Worm (Caenorhabditis elegans) whole organism, early embryonic: ENCODE results near the gene hda-6.

Experiments
- B0310.2 ChIP-seq: sonication (generic microtip); optimal IDR thresholded peaks from 2 replicates; lab custom pipeline; 2016; ENCODE audit warnings: mild to moderate bottlenecking, missing genetic modification characterization, missing compliant biosample characterization
- F13C5.2 ChIP-seq: sonication (generic microtip); optimal IDR thresholded peaks from 2 replicates; lab custom pipeline; 2017; ENCODE audit warnings: mild to moderate bottlenecking, missing genetic modification characterization, inconsistent platforms, missing compliant biosample characterization
- aly-1 ChIP-seq: sonication (generic microtip); optimal IDR thresholded peaks from 2 replicates; lab custom pipeline; 2016; ENCODE audit warnings: missing genetic modification characterization, missing compliant biosample characterization
- ama-1 ChIP-seq: fragments of 150-350 bp; optimal IDR thresholded peaks from 2 replicates; lab custom pipeline; 2014
- ceh-13 ChIP-seq: fragments of 200-800 bp; sonication (Bioruptor generic); optimal IDR thresholded peaks from 2 replicates; lab custom pipeline; 2018; ENCODE audit warnings: mild to moderate bottlenecking, missing genetic modification characterization, missing compliant biosample characterization
- ceh-36 ChIP-seq: sonication (generic microtip); optimal IDR thresholded peaks from 2 replicates; lab custom pipeline; 2016; ENCODE audit warnings: missing genetic modification characterization, inconsistent platforms, missing compliant biosample characterization
- ets-7 ChIP-seq: sonication (generic microtip); optimal IDR thresholded peaks from 2 replicates; lab custom pipeline; 2016; ENCODE audit warnings: missing genotype, missing genetic modification characterization, missing compliant biosample characterization
- flt-1 ChIP-seq: fragments of 200-800 bp; sonication (Bioruptor generic); IDR thresholded peaks from 2 replicates; pipeline ENCODE4 v1.3.6; 2022; ENCODE audit warnings: missing genetic modification characterization, missing compliant biosample characterization
- hmbx-1 ChIP-seq: sonication (generic microtip); optimal IDR thresholded peaks from 2 replicates; lab custom pipeline; 2016; ENCODE audit warnings: mild to moderate bottlenecking, missing genetic modification characterization, missing compliant biosample characterization
- hmg-4 ChIP-seq: fragments of 200-800 bp; sonication (Bioruptor generic); optimal IDR thresholded peaks from 2 replicates; lab custom pipeline; 2018; ENCODE audit warnings: mild to moderate bottlenecking, missing genetic modification characterization, missing compliant biosample characterization
- hnd-1 ChIP-seq: sonication (generic microtip); optimal IDR thresholded peaks from 2 replicates; lab custom pipeline; 2016; ENCODE audit warnings: missing genetic modification characterization, missing compliant biosample characterization
- pes-1 ChIP-seq: fragments of 200-800 bp; sonication (Bioruptor generic); IDR thresholded peaks from 2 replicates; pipeline ENCODE4 v1.3.6; 2022; ENCODE audit warnings: missing genetic modification reagents, missing genetic modification characterization, missing compliant biosample characterization
- scrt-1 ChIP-seq: fragments of 200-800 bp; sonication (Bioruptor generic); IDR thresholded peaks from 2 replicates; pipeline ENCODE4 v1.3.6; 2022; ENCODE audit warnings: missing genetic modification characterization, missing compliant biosample characterization
- sea-1 ChIP-seq: fragments of 200-800 bp; sonication (Bioruptor generic); conservative IDR thresholded peaks from 2 replicates; pipeline ENCODE4 v1.3.6; 2022; ENCODE audit warnings: missing genetic modification characterization, missing compliant biosample characterization
- tbx-11 ChIP-seq: fragments of 200-800 bp; sonication (Bioruptor generic); IDR thresholded peaks from 2 replicates; pipeline ENCODE4 v1.3.6; 2022; ENCODE audit warnings: missing genetic modification characterization, missing compliant biosample characterization
- tbx-37 ChIP-seq: fragments of 200-800 bp; sonication (Bioruptor generic); conservative IDR thresholded peaks from 2 replicates; pipeline ENCODE4 v1.3.6; 2022; ENCODE audit warnings: missing genetic modification reagents, missing genetic modification characterization, missing compliant biosample characterization
- tra-4 ChIP-seq: sonication (generic microtip); optimal IDR thresholded peaks from 2 replicates; lab custom pipeline; 2017; ENCODE audit warnings: missing genetic modification characterization, missing compliant biosample characterization

Gene hda-6

ce11 chrIV:5397539-5397938 is 33.4 kb upstream of the hda-6 start, which contains the start of gene ZK616.2:
Gene ZK616.2 (plus strand): TSS chrIV:5397839.
- no peak for TF ChIP-seq ama-1 (lab: Kevin White, UChicago)
- TF ChIP-seq tra-4 (tag; lab: Kevin White, UChicago), result no peak
- no peak for TF ChIP-seq tbx-11 (GFP tag; lab: Robert Waterston, UW)
- TF ChIP-seq ceh-13 (GFP tag; lab: Kevin White, UChicago), result no peak
- TF ChIP-seq F13C5.2 (tag; lab: Kevin White, UChicago), result no peak

DNA sequence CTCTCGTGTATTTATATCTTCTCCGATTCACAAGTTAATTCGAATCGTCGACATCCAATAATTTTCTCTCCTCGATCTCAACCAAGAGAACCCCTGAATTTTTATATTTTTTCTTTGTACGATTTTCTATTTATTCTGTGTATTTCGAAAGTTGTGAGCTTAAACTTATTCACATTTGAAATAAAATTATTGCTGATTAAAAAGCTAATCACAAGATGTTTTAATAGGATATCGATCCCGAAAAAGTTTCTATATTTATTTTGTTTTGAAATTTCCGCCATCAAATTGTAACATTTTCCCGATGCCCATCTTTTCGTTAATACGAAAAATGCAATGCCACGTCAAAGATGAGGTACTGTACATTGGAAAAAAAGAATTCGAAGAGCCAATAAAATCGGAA is 32.7 kb upstream of the hda-6 start, which contains the start of gene ZK616.3:
TSS of gene ZK616.3 (plus strand) at position 301 of the 400 bp plus-strand sequence.
- TF ChIP-seq tbx-37 (GFP tag; lab: Robert Waterston, UW) (no peak), ets-7 (tag; lab: Kevin White, UChicago) (no peak), scrt-1 (no peak), hnd-1 (tag; lab: Kevin White, UChicago) (no peak), hmbx-1 (no peak), ama-1 (lab: Kevin White, UChicago) (no peak), hmg-4 (GFP tag; lab: Kevin White, UChicago) (no peak), aly-1 (tag; lab: Kevin White, UChicago) (no peak), sea-1 (GFP tag; lab: Robert Waterston, UW) (no peak), B0310.2 (tag; lab: Kevin White, UChicago) (no peak)

- no peak for TF ChIP-seq tra-4 (tag; lab: Kevin White, UChicago)
- peak; percentile 20 for TF ChIP-seq F13C5.2 (tag; lab: Kevin White, UChicago)
- no peak for TF ChIP-seq sea-1 (GFP tag; lab: Robert Waterston, UW)
Measured at ce11 chrIV:5394687-5395086, 30.6 kb upstream of the hda-6 start, which contains the start of the genes perm-3 and swsn-6. Gene perm-3 (minus strand): TSS chrIV:5394804. Gene swsn-6 (plus strand): TSS chrIV:5395033.

- TF ChIP-seq F13C5.2 (tag; lab: Kevin White, UChicago) (no peak), tra-4 (tag; lab: Kevin White, UChicago) (no peak), hmbx-1 (no peak), flt-1 (GFP tag; lab: Robert Waterston, UW) (no peak), ama-1 (lab: Kevin White, UChicago) (no peak), ets-7 (tag; lab: Kevin White, UChicago) (no peak), B0310.2 (tag; lab: Kevin White, UChicago) (no peak), aly-1 (tag; lab: Kevin White, UChicago) (no peak), tbx-11 (GFP tag; lab: Robert Waterston, UW) (no peak), scrt-1 (no peak), ceh-13 (GFP tag; lab: Kevin White, UChicago) (no peak), pes-1 (GFP tag; lab: Robert Waterston, UW) (no peak), ceh-36 (tag; lab: Kevin White, UChicago) (no peak), sea-1 (GFP tag; lab: Robert Waterston, UW) (no peak)
Measured at ce11 chrIV:5393566-5393965, 29.5 kb upstream of the hda-6 start.

DNA sequence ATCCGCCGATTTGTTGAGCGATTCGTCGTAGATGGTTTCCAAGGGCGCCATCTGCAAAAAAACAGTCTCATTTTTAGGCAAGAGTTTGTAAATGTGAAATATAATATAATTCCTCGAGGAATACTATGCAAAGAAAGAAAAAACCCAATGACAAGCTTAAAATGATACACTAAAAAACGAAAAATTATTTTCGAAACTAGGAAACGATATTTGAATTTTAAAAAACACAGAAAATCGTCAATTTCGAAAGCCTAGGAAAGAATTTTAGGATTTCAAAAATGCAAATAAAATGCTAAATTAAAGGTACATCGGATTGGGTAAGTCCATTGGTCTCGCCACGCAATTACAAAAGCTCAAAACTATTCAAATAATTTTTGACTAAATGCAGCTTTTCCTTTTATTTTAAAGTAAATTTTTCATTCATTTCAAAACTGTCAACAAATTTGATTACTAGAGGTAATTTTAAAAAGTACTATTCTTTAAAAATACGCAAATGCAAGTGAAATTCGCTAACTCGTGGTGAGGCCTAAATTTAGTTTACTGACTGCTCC is 27.5 kb upstream of the hda-6 start, which contains the start of the genes htp-1 and ZK616.5:
TSS of gene htp-1 (minus strand) at position 51 of the 551 bp plus-strand sequence.
TSS of gene ZK616.5 (plus strand) at position 423 of the 551 bp plus-strand sequence.
- TF ChIP-seq ceh-36 (tag; lab: Kevin White, UChicago) (no peak), hmbx-1 (no peak)

ce11 chrIV:5389951-5390350 is 25.8 kb upstream of the hda-6 start:
- TF ChIP-seq aly-1 (tag; lab: Kevin White, UChicago) (no peak), ceh-13 (GFP tag; lab: Kevin White, UChicago) (no peak), ets-7 (tag; lab: Kevin White, UChicago) (no peak), flt-1 (GFP tag; lab: Robert Waterston, UW) (no peak), sea-1 (GFP tag; lab: Robert Waterston, UW) (no peak), tra-4 (tag; lab: Kevin White, UChicago) (no peak), ceh-36 (tag; lab: Kevin White, UChicago) (no peak), F13C5.2 (tag; lab: Kevin White, UChicago) (no peak), hnd-1 (tag; lab: Kevin White, UChicago) (no peak), hmg-4 (GFP tag; lab: Kevin White, UChicago) (no peak), hmbx-1 (no peak)

DNA sequence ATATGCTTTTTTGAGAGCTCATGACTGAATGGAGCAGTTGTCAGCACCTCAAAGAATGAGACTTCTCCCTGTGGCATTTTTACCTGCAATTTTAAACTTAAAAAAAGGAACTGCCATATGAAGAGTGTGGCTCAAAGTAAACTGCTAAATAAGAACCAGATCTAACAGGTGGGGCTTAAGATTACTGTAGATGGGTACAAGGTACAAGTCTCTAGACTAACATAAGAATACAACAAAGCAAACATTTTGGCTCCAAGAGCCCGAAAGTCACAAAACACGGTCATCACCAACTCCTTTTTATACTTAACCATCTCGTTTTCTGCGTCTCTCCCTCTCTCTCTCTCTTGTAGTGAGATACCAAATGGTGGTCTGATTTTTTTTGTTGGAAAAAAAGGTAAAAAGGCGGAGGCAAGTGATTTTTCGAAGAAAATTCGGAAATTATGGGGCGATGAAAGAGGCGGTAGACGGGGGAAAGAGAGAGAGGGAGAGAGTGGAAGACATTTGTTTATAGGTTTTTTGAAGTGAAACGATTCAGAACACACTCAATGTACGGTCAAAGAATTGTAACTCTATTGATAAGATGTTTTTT is 24.5 kb upstream of the hda-6 start, which contains the start of gene elo-6:
TSS of gene elo-6 (minus strand) at position 83 of the 589 bp plus-strand sequence.
- TF ChIP-seq hmg-4 (GFP tag; lab: Kevin White, UChicago) (no peak), hmbx-1 (no peak), scrt-1 (no peak), hnd-1 (tag; lab: Kevin White, UChicago) (no peak), ceh-36 (tag; lab: Kevin White, UChicago) (no peak), tra-4 (tag; lab: Kevin White, UChicago) (no peak), aly-1 (tag; lab: Kevin White, UChicago) (no peak)

DNA sequence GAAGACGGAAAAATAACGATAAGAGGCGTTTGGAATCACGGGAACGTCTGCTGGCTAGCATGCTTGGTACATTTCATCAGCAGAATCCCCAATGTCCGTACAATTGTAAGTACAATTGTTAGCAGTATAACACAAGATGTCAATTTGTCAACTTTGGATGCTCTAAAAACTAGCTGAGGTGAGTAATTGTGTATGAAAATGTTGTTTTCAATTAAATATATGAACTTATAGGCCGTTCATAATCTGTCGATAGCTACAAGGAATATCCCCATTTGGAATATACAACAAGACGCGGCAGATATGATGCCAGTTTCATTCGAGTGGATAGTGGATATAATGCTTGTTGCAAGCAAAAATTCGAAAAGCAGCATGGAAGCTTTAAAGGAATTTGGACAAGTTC is 20.9 kb upstream of the hda-6 start, which contains the start of gene F41H10.12:
TSS of gene F41H10.12 (plus strand) at position 301 of the 400 bp plus-strand sequence.
- no peak for TF ChIP-seq scrt-1
- no peak for TF ChIP-seq flt-1 (GFP tag; lab: Robert Waterston, UW)
- TF ChIP-seq B0310.2 (tag; lab: Kevin White, UChicago), result no peak
- TF ChIP-seq ets-7 (tag; lab: Kevin White, UChicago), result no peak
- no peak for TF ChIP-seq hmg-4 (GFP tag; lab: Kevin White, UChicago)
- no peak for TF ChIP-seq sea-1 (GFP tag; lab: Robert Waterston, UW)
- no peak for TF ChIP-seq tra-4 (tag; lab: Kevin White, UChicago)
- no peak for TF ChIP-seq ama-1 (lab: Kevin White, UChicago)
- no peak for TF ChIP-seq hnd-1 (tag; lab: Kevin White, UChicago)
- no peak for TF ChIP-seq F13C5.2 (tag; lab: Kevin White, UChicago)
- no peak for TF ChIP-seq pes-1 (GFP tag; lab: Robert Waterston, UW)
- no peak for TF ChIP-seq aly-1 (tag; lab: Kevin White, UChicago)
- no peak for TF ChIP-seq tbx-11 (GFP tag; lab: Robert Waterston, UW)
- no peak for TF ChIP-seq hmbx-1
